Worm (Caenorhabditis elegans) whole organism, L2 larva: ENCODE measurements around the gene cytb-5.1.
A peak's percentile ranks its signal among the peaks of the same experiment; 100 is the strongest.

ENCODE experiments used
- C34F6.9 ChIP-seq: fragments of 150-350 bp; optimal IDR thresholded peaks from 2 replicates; lab custom pipeline; 2014; ENCODE audit warnings: missing biosample characterization, missing genetic modification characterization
- F13H6.1 ChIP-seq: sonication (generic microtip); optimal IDR thresholded peaks from 2 replicates; lab custom pipeline; 2016; ENCODE audit warnings: missing genetic modification characterization, missing compliant biosample characterization
- R02D3.7 ChIP-seq: fragments of 150-350 bp; optimal IDR thresholded peaks from 2 replicates; lab custom pipeline; 2014; ENCODE audit warnings: missing biosample characterization, missing genetic modification characterization
- ZK546.5 ChIP-seq: sonication (generic microtip); optimal IDR thresholded peaks from 2 replicates; lab custom pipeline; 2017; ENCODE audit warnings: missing biosample characterization, missing genetic modification characterization
- alr-1 ChIP-seq: fragments of 150-350 bp; optimal IDR thresholded peaks from 2 replicates; lab custom pipeline; 2014; ENCODE audit warnings: missing biosample characterization, missing genetic modification characterization
- aly-2 ChIP-seq: fragments of 150-350 bp; optimal IDR thresholded peaks from 2 replicates; lab custom pipeline; 2014; ENCODE audit warnings: missing biosample characterization, missing genetic modification characterization
- ama-1 ChIP-seq: fragments of 150-350 bp; optimal IDR thresholded peaks from 2 replicates; lab custom pipeline; 2018; ENCODE audit warnings: inconsistent platforms
- blmp-1 ChIP-seq: sonication (generic microtip); optimal IDR thresholded peaks from 2 replicates; lab custom pipeline; 2017; ENCODE audit warnings: missing genetic modification characterization, mild to moderate bottlenecking, missing compliant biosample characterization, antibody characterized with exemption, moderate library complexity; ENCODE audit not compliant: insufficient read depth
- ceh-16 ChIP-seq: fragments of 150-350 bp; optimal IDR thresholded peaks from 2 replicates; lab custom pipeline; 2014; ENCODE audit warnings: missing biosample characterization, missing genetic modification characterization
- ceh-82 ChIP-seq: fragments of 150-350 bp; optimal IDR thresholded peaks from 2 replicates; lab custom pipeline; 2014; ENCODE audit warnings: missing biosample characterization, missing genetic modification characterization
- crh-2 ChIP-seq: sonication (generic microtip); optimal IDR thresholded peaks from 2 replicates; lab custom pipeline; 2017; ENCODE audit warnings: missing biosample characterization, missing genetic modification characterization
- dmd-4 ChIP-seq: sonication (generic microtip); optimal IDR thresholded peaks from 2 replicates; lab custom pipeline; 2017; ENCODE audit warnings: missing biosample characterization, missing genetic modification characterization
- egl-27 ChIP-seq: sonication (generic microtip); optimal IDR thresholded peaks from 3 replicates; lab custom pipeline; 2017; ENCODE audit warnings: missing biosample characterization, missing genetic modification reagents, missing genetic modification characterization
- elt-1 ChIP-seq: fragments of 150-350 bp; optimal IDR thresholded peaks from 2 replicates; lab custom pipeline; 2014; ENCODE audit warnings: missing biosample characterization, missing genetic modification characterization
- elt-3 ChIP-seq: sonication (generic microtip); optimal IDR thresholded peaks from 2 replicates; lab custom pipeline; 2017; ENCODE audit warnings: missing biosample characterization, missing genetic modification characterization
- fos-1 ChIP-seq: fragments of 150-350 bp; optimal IDR thresholded peaks from 2 replicates; lab custom pipeline; 2014; ENCODE audit warnings: missing biosample characterization, missing genetic modification characterization
- gmeb-1 ChIP-seq: fragments of 150-350 bp; optimal IDR thresholded peaks from 2 replicates; lab custom pipeline; 2014; ENCODE audit warnings: missing biosample characterization, missing genetic modification characterization
- lin-11 ChIP-seq: fragments of 150-350 bp; sonication (generic microtip); optimal IDR thresholded peaks from 2 replicates; lab custom pipeline; 2014; ENCODE audit warnings: missing biosample characterization, missing genetic modification characterization, inconsistent platforms, mixed read lengths
- lin-13 ChIP-seq: fragments of 150-350 bp; optimal IDR thresholded peaks from 2 replicates; lab custom pipeline; 2014; ENCODE audit warnings: missing biosample characterization, missing genetic modification reagents, missing genetic modification characterization
- lin-39 ChIP-seq: fragments of 150-350 bp; optimal IDR thresholded peaks from 2 replicates; lab custom pipeline; 2014; ENCODE audit warnings: missing biosample characterization, missing genetic modification reagents, missing genetic modification characterization
- lsy-2 ChIP-seq, 2 experiments: fragments of 150-350 bp in 1 of 2; sonication (generic microtip) in 1 of 2; optimal IDR thresholded peaks; 2 replicates each; lab custom pipeline; 2014 to 2017; ENCODE audit warnings: missing biosample characterization in 2 of 2, missing genetic modification characterization in 2 of 2
- mab-5 ChIP-seq: fragments of 150-350 bp; optimal IDR thresholded peaks from 2 replicates; lab custom pipeline; 2014; ENCODE audit warnings: missing biosample characterization, missing genetic modification characterization
- nhr-10 ChIP-seq: sonication (generic microtip); optimal IDR thresholded peaks from 2 replicates; lab custom pipeline; 2017; ENCODE audit warnings: missing biosample characterization, missing genetic modification characterization
- nhr-12 ChIP-seq: fragments of 150-350 bp; optimal IDR thresholded peaks from 2 replicates; lab custom pipeline; 2014; ENCODE audit warnings: missing biosample characterization, missing genetic modification characterization
- nhr-129 ChIP-seq: fragments of 150-350 bp; optimal IDR thresholded peaks from 2 replicates; lab custom pipeline; 2014; ENCODE audit warnings: missing biosample characterization, missing genetic modification characterization
- nhr-21 ChIP-seq: fragments of 150-350 bp; optimal IDR thresholded peaks from 2 replicates; lab custom pipeline; 2014; ENCODE audit warnings: missing biosample characterization, missing genetic modification characterization
- nhr-23 ChIP-seq: fragments of 150-350 bp; optimal IDR thresholded peaks from 2 replicates; lab custom pipeline; 2014; ENCODE audit warnings: missing biosample characterization, missing genetic modification reagents, missing genetic modification characterization
- nhr-237 ChIP-seq: fragments of 150-350 bp; optimal IDR thresholded peaks from 2 replicates; lab custom pipeline; 2014; ENCODE audit warnings: missing biosample characterization, missing genetic modification characterization
- nhr-25 ChIP-seq: fragments of 150-350 bp; sonication (generic microtip); optimal IDR thresholded peaks from 3 replicates; lab custom pipeline; 2014; ENCODE audit warnings: missing biosample characterization, missing genetic modification characterization
- peb-1 ChIP-seq: fragments of 150-350 bp; optimal IDR thresholded peaks from 2 replicates; lab custom pipeline; 2014; ENCODE audit warnings: missing biosample characterization, missing genetic modification characterization
- sem-4 ChIP-seq: fragments of 150-350 bp; optimal IDR thresholded peaks from 2 replicates; lab custom pipeline; 2014; ENCODE audit warnings: missing biosample characterization, missing genetic modification reagents, missing genetic modification characterization
- skn-1 ChIP-seq: sonication (generic microtip); optimal IDR thresholded peaks from 2 replicates; lab custom pipeline; 2017; ENCODE audit warnings: missing biosample characterization, missing genetic modification characterization
- sma-3 ChIP-seq: sonication (generic microtip); optimal IDR thresholded peaks from 2 replicates; lab custom pipeline; 2016; ENCODE audit warnings: missing genetic modification reagents, missing genetic modification characterization, missing compliant biosample characterization
- sma-9 ChIP-seq, 2 experiments: fragments of 150-350 bp in 1 of 2; sonication (generic microtip) in 1 of 2; optimal IDR thresholded peaks; 2 replicates each; lab custom pipeline; 2014 to 2016; ENCODE audit warnings: missing genetic modification characterization in 2 of 2, mild to moderate bottlenecking in 1 of 2, missing biosample characterization in 1 of 2, missing compliant biosample characterization in 1 of 2, missing genetic modification reagents in 1 of 2, moderate library complexity in 1 of 2
- snpc-4 ChIP-seq: fragments of 150-350 bp; optimal IDR thresholded peaks from 2 replicates; lab custom pipeline; 2014; ENCODE audit warnings: missing biosample characterization, missing genetic modification characterization
- unc-39 ChIP-seq: fragments of 150-350 bp; optimal IDR thresholded peaks from 2 replicates; lab custom pipeline; 2014; ENCODE audit warnings: missing biosample characterization, missing genetic modification characterization
- unc-55 ChIP-seq: fragments of 150-350 bp; sonication (generic microtip); optimal IDR thresholded peaks from 3 replicates; lab custom pipeline; 2014; ENCODE audit warnings: missing biosample characterization, missing genetic modification reagents, missing genetic modification characterization
- unc-62 ChIP-seq: fragments of 150-350 bp; optimal IDR thresholded peaks from 2 replicates; lab custom pipeline; 2014; ENCODE audit warnings: missing biosample characterization, missing genetic modification reagents, missing genetic modification characterization
- ztf-1 ChIP-seq: fragments of 200-800 bp; sonication (Bioruptor generic); conservative IDR thresholded peaks from 2 replicates; pipeline ENCODE4 v1.3.6; 2022; ENCODE audit warnings: missing genetic modification characterization, missing compliant biosample characterization
- ztf-4 ChIP-seq: fragments of 150-350 bp; optimal IDR thresholded peaks from 2 replicates; lab custom pipeline; 2014; ENCODE audit warnings: missing biosample characterization, missing genetic modification characterization

cytb-5.1 gene

ce11 chrX:13977439-13978118 lies 24.1 kb upstream of the cytb-5.1 start, which contains the start of gene F48F7.6 (continued):
- TF ChIP-seq fos-1 (tag; lab: Kevin White, UChicago) (peak; percentile 16), ama-1 (peak; percentile 1), lsy-2 (tag; optimal IDR thresholded peaks at IDR 0.05; lab: Kevin White, UChicago) (peak in 1 of 2 experiments; percentile 54), lin-13 (no peak), peb-1 (no peak), R02D3.7 (tag; lab: Kevin White, UChicago) (no peak), unc-55 (GFP tag; lab: Kevin White, UChicago) (peak; percentile 35), gmeb-1 (tag; lab: Kevin White, UChicago) (peak; percentile 14), egl-27 (no peak)

DNA sequence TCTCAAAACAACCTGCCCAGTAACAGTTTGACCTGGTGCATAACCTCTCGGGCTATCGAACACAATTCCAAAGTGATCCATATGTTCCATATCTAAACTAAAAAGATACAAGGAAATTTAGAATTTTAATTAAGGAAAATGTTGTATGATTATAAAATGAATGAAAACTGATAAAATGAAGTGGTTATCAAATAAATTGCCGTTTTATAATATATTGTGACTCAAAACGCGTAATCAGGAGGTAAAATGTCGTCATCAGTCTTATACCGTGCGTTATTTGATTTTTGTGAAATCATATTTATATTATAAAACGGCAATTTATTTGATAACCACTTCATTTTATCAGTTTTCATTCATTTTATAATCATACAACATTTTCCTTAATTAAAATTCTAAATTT lies 21.3 kb upstream of the cytb-5.1 start, which contains the start of gene arrd-24:
arrd-24 (minus strand) TSS at position 101 of the 400 bp plus-strand sequence.
- TF ChIP-seq fos-1 (tag; lab: Kevin White, UChicago), result peak; percentile 12

- TF ChIP-seq mab-5 (no peak), dmd-4 (tag; lab: Kevin White, UChicago) (no peak), sma-9 (GFP tag; optimal IDR thresholded peaks at IDR 0.05; lab: Kevin White, UChicago) (no peak), sma-9 (tag; optimal IDR thresholded peaks at IDR 0.05; lab: Kevin White, UChicago) (no peak), gmeb-1 (tag; lab: Kevin White, UChicago) (no peak), elt-3 (no peak), sma-3 (no peak), nhr-129 (tag; lab: Kevin White, UChicago) (no peak), ceh-16 (tag; lab: Kevin White, UChicago) (no peak), blmp-1 (tag; lab: Kevin White, UChicago) (no peak), ztf-4 (tag; lab: Kevin White, UChicago) (no peak), R02D3.7 (tag; lab: Kevin White, UChicago) (no peak), nhr-21 (no peak), ZK546.5 (no peak), skn-1 (tag; lab: Kevin White, UChicago) (no peak), ztf-1 (GFP tag; lab: Robert Waterston, UW) (no peak), fos-1 (tag; lab: Kevin White, UChicago) (no peak)
Observed at ce11 chrX:13986307-13986706, 15.4 kb upstream of the cytb-5.1 start, which contains the start of gene irld-24. Gene irld-24 (plus strand): TSS chrX:13986607.

DNA sequence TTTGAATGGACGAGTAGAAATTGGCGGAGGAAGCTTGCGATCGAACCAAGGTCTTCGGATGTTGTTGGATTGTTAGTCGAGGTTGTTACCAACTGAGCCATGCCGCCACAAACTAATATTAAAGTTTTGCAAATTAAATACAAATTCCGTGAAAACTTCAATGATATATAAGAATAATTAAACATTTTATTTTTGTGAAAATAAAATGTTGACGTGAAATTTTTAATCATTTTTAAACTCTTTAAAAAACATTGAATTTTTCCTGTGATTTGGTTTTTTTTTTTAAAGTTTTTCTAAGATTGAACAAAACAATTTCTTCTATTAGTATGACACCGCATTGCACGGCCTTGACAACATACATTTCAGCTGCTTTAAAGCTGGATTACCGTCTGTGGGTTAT lies 11.0 kb upstream of the cytb-5.1 start, which contains the start of gene C31E10.11:
C31E10.11 (minus strand) TSS at position 101 of the 400 bp plus-strand sequence.
- TF ChIP-seq sma-9 (GFP tag; optimal IDR thresholded peaks at IDR 0.05; lab: Kevin White, UChicago) (no peak), sma-9 (tag; optimal IDR thresholded peaks at IDR 0.05; lab: Kevin White, UChicago) (no peak), elt-3 (no peak), unc-62 (GFP tag; lab: Kevin White, UChicago) (no peak), ztf-4 (tag; lab: Kevin White, UChicago) (no peak), crh-2 (tag; lab: Kevin White, UChicago) (no peak)

- TF ChIP-seq peb-1 (no peak), ceh-82 (tag; lab: Kevin White, UChicago) (no peak), nhr-23 (tag; lab: Kevin White, UChicago) (no peak), ceh-16 (tag; lab: Kevin White, UChicago) (no peak), unc-55 (GFP tag; lab: Kevin White, UChicago) (peak; percentile 71), ztf-1 (GFP tag; lab: Robert Waterston, UW) (no peak), C34F6.9 (tag; lab: Kevin White, UChicago) (peak; percentile 66), egl-27 (no peak), snpc-4 (tag; lab: Kevin White, UChicago) (no peak), aly-2 (tag; lab: Kevin White, UChicago) (no peak), lin-11 (tag; lab: Kevin White, UChicago) (no peak), nhr-12 (no peak), elt-1 (no peak), elt-3 (no peak), alr-1 (tag; lab: Kevin White, UChicago) (no peak), F13H6.1 (tag; lab: Kevin White, UChicago) (peak; percentile 60), sem-4 (peak; percentile 26), nhr-129 (tag; lab: Kevin White, UChicago) (peak; percentile 61), ztf-4 (tag; lab: Kevin White, UChicago) (no peak), unc-39 (tag; lab: Kevin White, UChicago) (no peak), lin-39 (tag; lab: Kevin White, UChicago) (no peak), lsy-2 (tag; optimal IDR thresholded peaks at IDR 0.05; lab: Kevin White, UChicago) (peak in 1 of 2 experiments; percentile 32), nhr-21 (peak; percentile 14), gmeb-1 (tag; lab: Kevin White, UChicago) (peak; percentile 46), sma-9 (GFP tag; optimal IDR thresholded peaks at IDR 0.05; lab: Kevin White, UChicago) (no peak), sma-9 (tag; optimal IDR thresholded peaks at IDR 0.05; lab: Kevin White, UChicago) (no peak), ZK546.5 (no peak), mab-5 (no peak), nhr-25 (tag; lab: Kevin White, UChicago) (no peak), sma-3 (peak; percentile 19), nhr-237 (no peak), nhr-10 (tag; lab: Kevin White, UChicago) (no peak)
Observed at ce11 chrX:13995803-13996388, 5.8 kb upstream of the cytb-5.1 start, which contains the start of the genes C31E10.5 and C31E10.6. Gene C31E10.5 (minus strand): TSS chrX:13995834. Gene C31E10.6 (plus strand): TSS chrX:13996338.
